Worm (Caenorhabditis elegans) whole organism, young adult: ENCODE measurements around the gene T23B5.3.

Experiments
- B0019.2 ChIP-seq: fragments of 200-800 bp; sonication (Bioruptor generic); conservative IDR thresholded peaks from 2 replicates; pipeline ENCODE4 v1.3.6; 2022; ENCODE audit warnings: missing genetic modification reagents, missing genetic modification characterization, missing compliant biosample characterization
- C17E4.6 ChIP-seq: fragments of 200-800 bp; sonication (Bioruptor generic); IDR thresholded peaks from 2 replicates; pipeline ENCODE4 v1.3.6; 2022; ENCODE audit warnings: missing genetic modification reagents, missing genetic modification characterization, missing compliant biosample characterization
- D2030.7 ChIP-seq: fragments of 200-800 bp; sonication (Bioruptor generic); IDR thresholded peaks from 2 replicates; pipeline ENCODE4 v1.3.6; 2022; ENCODE audit warnings: missing genetic modification reagents, missing genetic modification characterization, missing compliant biosample characterization
- F33H1.4 ChIP-seq: fragments of 200-800 bp; sonication (Bioruptor generic); IDR thresholded peaks from 2 replicates; pipeline ENCODE4 v1.3.6; 2022; ENCODE audit warnings: missing genetic modification reagents, missing genetic modification characterization, missing compliant biosample characterization
- F39B2.1 ChIP-seq: fragments of 200-800 bp; sonication (Bioruptor generic); IDR thresholded peaks from 2 replicates; pipeline ENCODE4 v1.3.6; 2022; ENCODE audit warnings: missing genetic modification reagents, missing genetic modification characterization, missing compliant biosample characterization
- F49E8.2 ChIP-seq: sonication (generic microtip); optimal IDR thresholded peaks from 3 replicates; lab custom pipeline; 2017; ENCODE audit warnings: missing genetic modification characterization, mild to moderate bottlenecking, missing compliant biosample characterization, antibody characterized with exemption, moderate library complexity; ENCODE audit not compliant: insufficient read depth
- K12H6.12 ChIP-seq: fragments of 200-800 bp; sonication (Bioruptor generic); optimal IDR thresholded peaks from 2 replicates; lab custom pipeline; 2018; ENCODE audit warnings: mild to moderate bottlenecking, missing genetic modification characterization, missing compliant biosample characterization
- T26A5.8 ChIP-seq: sonication (generic microtip); optimal IDR thresholded peaks from 2 replicates; lab custom pipeline; 2016; ENCODE audit warnings: missing genetic modification characterization, missing compliant biosample characterization
- Y53F4B.3 ChIP-seq: fragments of 200-800 bp; sonication (Bioruptor generic); IDR thresholded peaks from 2 replicates; pipeline ENCODE4 v1.3.6; 2022; ENCODE audit warnings: missing genetic modification reagents, missing genetic modification characterization, missing compliant biosample characterization
- Y56A3A.18 ChIP-seq: fragments of 200-800 bp; sonication (Bioruptor generic); IDR thresholded peaks from 2 replicates; pipeline ENCODE4 v1.3.6; 2022; ENCODE audit warnings: missing genetic modification reagents, missing genetic modification characterization, missing compliant biosample characterization
- Y95B8A.8 ChIP-seq: fragments of 200-800 bp; sonication (Bioruptor generic); IDR thresholded peaks from 2 replicates; pipeline ENCODE4 v1.3.6; 2022; ENCODE audit warnings: missing genetic modification reagents, missing genetic modification characterization, missing compliant biosample characterization
- aptf-2 ChIP-seq: fragments of 200-800 bp; sonication (Bioruptor generic); conservative IDR thresholded peaks from 2 replicates; pipeline ENCODE4 v1.3.6; 2022; ENCODE audit warnings: missing genetic modification reagents, missing genetic modification characterization, missing compliant biosample characterization
- aptf-3 ChIP-seq: fragments of 200-800 bp; sonication (Bioruptor generic); IDR thresholded peaks from 2 replicates; pipeline ENCODE4 v1.3.6; 2022; ENCODE audit warnings: missing genetic modification characterization, missing compliant biosample characterization
- athp-1 ChIP-seq: sonication (generic microtip); optimal IDR thresholded peaks from 2 replicates; lab custom pipeline; 2017; ENCODE audit warnings: mild to moderate bottlenecking, missing genetic modification characterization, missing compliant biosample characterization
- attf-3 ChIP-seq: fragments of 200-800 bp; sonication (Bioruptor generic); conservative IDR thresholded peaks from 2 replicates; pipeline ENCODE4 v1.3.6; 2022; ENCODE audit warnings: missing genetic modification reagents, missing genetic modification characterization, missing compliant biosample characterization
- attf-6 ChIP-seq: fragments of 200-800 bp; sonication (Bioruptor generic); IDR thresholded peaks from 2 replicates; pipeline ENCODE4 v1.3.6; 2022; ENCODE audit warnings: missing genetic modification reagents, missing genetic modification characterization, missing compliant biosample characterization
- ccch-3 ChIP-seq: fragments of 200-800 bp; sonication (Bioruptor generic); optimal IDR thresholded peaks from 2 replicates; lab custom pipeline; 2018; ENCODE audit warnings: mild to moderate bottlenecking, missing genetic modification characterization, missing compliant biosample characterization
- ceh-58 ChIP-seq: fragments of 200-800 bp; sonication (Bioruptor generic); IDR thresholded peaks from 2 replicates; pipeline ENCODE4 v1.3.6; 2022; ENCODE audit warnings: missing genetic modification characterization, missing compliant biosample characterization
- ceh-79 ChIP-seq: sonication (generic microtip); optimal IDR thresholded peaks from 2 replicates; lab custom pipeline; 2017; ENCODE audit warnings: mild to moderate bottlenecking, missing genetic modification characterization, missing compliant biosample characterization
- ceh-91 ChIP-seq: fragments of 200-800 bp; sonication (Bioruptor generic); IDR thresholded peaks from 2 replicates; pipeline ENCODE4 v1.3.6; 2022; ENCODE audit warnings: missing genetic modification reagents, missing genetic modification characterization, missing compliant biosample characterization
- chd-7 ChIP-seq: sonication (generic microtip); optimal IDR thresholded peaks from 2 replicates; lab custom pipeline; 2016; ENCODE audit warnings: mild to moderate bottlenecking, missing genetic modification characterization, moderate library complexity, missing compliant biosample characterization
- dpff-1 ChIP-seq: sonication (generic microtip); optimal IDR thresholded peaks from 2 replicates; lab custom pipeline; 2017; ENCODE audit warnings: mild to moderate bottlenecking, missing genetic modification characterization, missing compliant biosample characterization
- dpl-1 ChIP-seq: fragments of 150-350 bp; optimal IDR thresholded peaks from 2 replicates; lab custom pipeline; 2014; ENCODE audit warnings: missing biosample characterization, missing genetic modification reagents, missing genetic modification characterization
- egl-18 ChIP-seq: fragments of 200-800 bp; sonication (Bioruptor generic); IDR thresholded peaks from 2 replicates; pipeline ENCODE4 v1.3.6; 2022; ENCODE audit warnings: missing genetic modification reagents, missing genetic modification characterization, missing compliant biosample characterization
- ekl-4 ChIP-seq: fragments of 200-800 bp; sonication (Bioruptor generic); IDR thresholded peaks from 2 replicates; pipeline ENCODE4 v1.3.6; 2022; ENCODE audit warnings: missing genetic modification reagents, missing genetic modification characterization, missing compliant biosample characterization
- fkh-3 ChIP-seq: sonication (generic microtip); optimal IDR thresholded peaks from 2 replicates; lab custom pipeline; 2016; ENCODE audit warnings: mild to moderate bottlenecking, missing genetic modification characterization, missing compliant biosample characterization
- him-1 ChIP-seq: sonication (generic microtip); optimal IDR thresholded peaks from 2 replicates; lab custom pipeline; 2016; ENCODE audit warnings: missing genotype, missing genetic modification reagents, missing genetic modification characterization, missing compliant biosample characterization
- hmg-1.2 ChIP-seq: fragments of 200-800 bp; sonication (Bioruptor generic); IDR thresholded peaks from 2 replicates; pipeline ENCODE4 v1.3.6; 2022; ENCODE audit warnings: missing genetic modification reagents, missing genetic modification characterization, missing compliant biosample characterization
- hsf-1 ChIP-seq: fragments of 200-800 bp; sonication (Bioruptor generic); IDR thresholded peaks from 2 replicates; pipeline ENCODE4 v1.3.6; 2022; ENCODE audit warnings: missing genetic modification reagents, missing genetic modification characterization, missing compliant biosample characterization
- let-526 ChIP-seq: fragments of 200-800 bp; sonication (Bioruptor generic); IDR thresholded peaks from 2 replicates; pipeline ENCODE4 v1.3.6; 2022; ENCODE audit warnings: missing genetic modification reagents, missing genetic modification characterization, missing compliant biosample characterization
- lin-35 ChIP-seq, 3 experiments: fragments of 150-350 bp in 2 of 3; sonication (generic microtip) in 1 of 3; optimal IDR thresholded peaks; 2 replicates each; lab custom pipeline; 2014 to 2018; ENCODE audit warnings: missing biosample characterization in 3 of 3, missing genetic modification characterization in 3 of 3, missing genetic modification reagents in 3 of 3
- lin-40 ChIP-seq: sonication (generic microtip); optimal IDR thresholded peaks from 2 replicates; lab custom pipeline; 2016; ENCODE audit warnings: missing genetic modification characterization, mild to moderate bottlenecking, missing compliant biosample characterization, missing genotype, missing genetic modification reagents
- lin-54 ChIP-seq: fragments of 200-800 bp; sonication (Bioruptor generic); optimal IDR thresholded peaks from 2 replicates; lab custom pipeline; 2018; ENCODE audit warnings: mild to moderate bottlenecking, missing genetic modification characterization, missing compliant biosample characterization
- mcd-1 ChIP-seq: fragments of 200-800 bp; sonication (Bioruptor generic); IDR thresholded peaks from 2 replicates; pipeline ENCODE4 v1.3.6; 2022; ENCODE audit warnings: missing genetic modification reagents, missing genetic modification characterization, missing compliant biosample characterization
- mel-28 ChIP-seq: sonication (generic microtip); optimal IDR thresholded peaks from 2 replicates; lab custom pipeline; 2016; ENCODE audit warnings: borderline replicate concordance, mild to moderate bottlenecking, missing genetic modification characterization, missing compliant biosample characterization
- mes-4 ChIP-seq: sonication (generic microtip); optimal IDR thresholded peaks from 2 replicates; lab custom pipeline; 2016; ENCODE audit warnings: missing genotype, missing genetic modification characterization, missing compliant biosample characterization
- mxl-1 ChIP-seq: sonication (generic microtip); optimal IDR thresholded peaks from 2 replicates; lab custom pipeline; 2016; ENCODE audit warnings: missing genetic modification characterization, missing compliant biosample characterization
- nfya-1 ChIP-seq: sonication (generic microtip); optimal IDR thresholded peaks from 2 replicates; lab custom pipeline; 2017; ENCODE audit warnings: antibody characterized with exemption, missing compliant biosample characterization, missing genetic modification characterization, borderline replicate concordance; ENCODE audit not compliant: insufficient read depth
- nhr-27 ChIP-seq: fragments of 200-800 bp; sonication (Bioruptor generic); optimal IDR thresholded peaks from 2 replicates; lab custom pipeline; 2018; ENCODE audit warnings: mild to moderate bottlenecking, missing genetic modification characterization, moderate library complexity, missing compliant biosample characterization
- nhr-90 ChIP-seq: sonication (generic microtip); optimal IDR thresholded peaks from 2 replicates; lab custom pipeline; 2016; ENCODE audit warnings: missing genotype, mild to moderate bottlenecking, missing genetic modification characterization, missing compliant biosample characterization
- pbrm-1 ChIP-seq: fragments of 200-800 bp; sonication (Bioruptor generic); IDR thresholded peaks from 2 replicates; pipeline ENCODE4 v1.3.6; 2022; ENCODE audit warnings: missing genetic modification reagents, missing genetic modification characterization, missing compliant biosample characterization
- snpc-1.1 ChIP-seq: sonication (generic microtip); optimal IDR thresholded peaks from 2 replicates; lab custom pipeline; 2017; ENCODE audit warnings: missing genetic modification characterization, mild to moderate bottlenecking, missing compliant biosample characterization, antibody characterized with exemption, moderate library complexity, missing genotype, missing genetic modification reagents; ENCODE audit not compliant: insufficient read depth
- snpc-4 ChIP-seq, 5 experiments: fragments of 150-350 bp in 1 of 5; sonication (generic microtip) in 4 of 5; optimal IDR thresholded peaks; 2 replicates each; lab custom pipeline; 2014 to 2018; ENCODE audit warnings: missing genetic modification characterization in 5 of 5, missing biosample characterization in 3 of 5, antibody characterized with exemption in 2 of 5, mild to moderate bottlenecking in 2 of 5, missing compliant biosample characterization in 2 of 5, missing genotype in 2 of 5, moderate library complexity in 2 of 5, missing genetic modification reagents in 1 of 5
- tlf-1 ChIP-seq: fragments of 200-800 bp; sonication (Bioruptor generic); optimal IDR thresholded peaks from 2 replicates; lab custom pipeline; 2018; ENCODE audit warnings: mild to moderate bottlenecking, missing genetic modification characterization, missing compliant biosample characterization
- unc-130 ChIP-seq: sonication (generic microtip); optimal IDR thresholded peaks from 2 replicates; lab custom pipeline; 2016; ENCODE audit warnings: missing genetic modification reagents, missing genetic modification characterization, missing compliant biosample characterization
- xnd-1 ChIP-seq: sonication (generic microtip); optimal IDR thresholded peaks from 2 replicates; lab custom pipeline; 2016; ENCODE audit warnings: missing genotype, missing genetic modification reagents, missing genetic modification characterization, missing compliant biosample characterization
- ztf-25 ChIP-seq: fragments of 200-800 bp; sonication (Bioruptor generic); IDR thresholded peaks from 2 replicates; pipeline ENCODE4 v1.3.6; 2022; ENCODE audit warnings: missing genetic modification reagents, missing genetic modification characterization, missing compliant biosample characterization
- ztf-6 ChIP-seq: fragments of 200-800 bp; sonication (Bioruptor generic); IDR thresholded peaks from 2 replicates; pipeline ENCODE4 v1.3.6; 2022; ENCODE audit warnings: missing genetic modification reagents, missing genetic modification characterization, missing compliant biosample characterization

T23B5.3 gene

ce11 chrIV:12724641-12725040, 36.2 kb downstream of the T23B5.3 start, which contains the start of the genes T23F6.3 and rbd-1 (continued):
- TF ChIP-seq hsf-1 (no peak), lin-35 (GFP tag; optimal IDR thresholded peaks at IDR 0.05; lab: Kevin White, UChicago) (peak; percentile 51 to 97 (median 84)), aptf-3 (GFP tag; lab: Robert Waterston, UW) (no peak), ccch-3 (GFP tag; lab: Kevin White, UChicago) (no peak), athp-1 (no peak), F33H1.4 (GFP tag; lab: Robert Waterston, UW) (peak; percentile 52), lin-40 (tag; lab: Kevin White, UChicago) (peak; percentile 79), F49E8.2 (tag; lab: Kevin White, UChicago) (peak; percentile 47), tlf-1 (GFP tag; lab: Kevin White, UChicago) (peak; percentile 15), K12H6.12 (peak; percentile 72), fkh-3 (no peak), xnd-1 (tag; lab: Kevin White, UChicago) (no peak), nhr-90 (tag; lab: Kevin White, UChicago) (no peak), dpl-1 (GFP tag; lab: Kevin White, UChicago) (peak; percentile 94), mel-28 (tag; lab: Kevin White, UChicago) (no peak), ztf-25 (GFP tag; lab: Robert Waterston, UW) (no peak), Y95B8A.8 (no peak), mes-4 (no peak), nfya-1 (tag; lab: Kevin White, UChicago) (no peak), attf-6 (GFP tag; lab: Robert Waterston, UW) (0 out of 2 replicates have a peak, but pooled peaks have one; percentile 52), D2030.7 (peak; percentile 49; the same call in 1 of the 2 replicates), pbrm-1 (GFP tag; lab: Robert Waterston, UW) (peak; percentile 54; the same call in 1 of the 2 replicates), Y53F4B.3 (GFP tag; lab: Robert Waterston, UW) (no peak), T26A5.8 (tag; lab: Kevin White, UChicago) (no peak), mcd-1 (GFP tag; lab: Robert Waterston, UW) (peak; percentile 81), F39B2.1 (GFP tag; lab: Robert Waterston, UW) (no peak), ceh-58 (GFP tag; lab: Robert Waterston, UW) (no peak), ceh-79 (tag; lab: Kevin White, UChicago) (no peak), unc-130 (GFP tag; lab: Kevin White, UChicago) (no peak), ekl-4 (GFP tag; lab: Robert Waterston, UW) (no peak), Y56A3A.18 (GFP tag; lab: Robert Waterston, UW) (no peak), mxl-1 (no peak), chd-7 (tag; lab: Kevin White, UChicago) (no peak), let-526 (GFP tag; lab: Robert Waterston, UW) (no peak), C17E4.6 (GFP tag; lab: Robert Waterston, UW) (no peak), B0019.2 (GFP tag; lab: Robert Waterston, UW) (no peak), hmg-1.2 (peak; percentile 46), him-1 (tag; lab: Kevin White, UChicago) (peak; percentile 29), attf-3 (GFP tag; lab: Robert Waterston, UW) (peak; percentile 100), egl-18 (GFP tag; lab: Robert Waterston, UW) (no peak), aptf-2 (no peak), nhr-27 (tag; lab: Kevin White, UChicago) (no peak), ztf-6 (no peak), snpc-1.1 (tag; lab: Kevin White, UChicago) (no peak), lin-54 (GFP tag; lab: Kevin White, UChicago) (peak; percentile 98), ceh-91 (GFP tag; lab: Robert Waterston, UW) (no peak), snpc-4 (GFP tag; optimal IDR thresholded peaks at IDR 0.05; lab: Kevin White, UChicago) (no peak), snpc-4 (tag; optimal IDR thresholded peaks at IDR 0.05; lab: Kevin White, UChicago) (peak in 2 of 4 experiments; percentile 41 to 72), dpff-1 (tag; lab: Kevin White, UChicago) (no peak)
